Worm (Caenorhabditis elegans) whole organism, L4 larva: Measurements from ENCODE around the gene lips-17.

Experiments used
- F26F4.8 ChIP-seq: fragments of 200-800 bp; sonication (Bioruptor generic); conservative IDR thresholded peaks from 2 replicates; pipeline ENCODE4 v1.3.6; 2022; ENCODE audit warnings: missing genetic modification characterization, missing compliant biosample characterization
- F37D6.2 ChIP-seq: sonication (generic microtip); optimal IDR thresholded peaks from 2 replicates; lab custom pipeline; 2016; ENCODE audit warnings: mild to moderate bottlenecking, missing genetic modification characterization, missing compliant biosample characterization
- F44E2.7 ChIP-seq: fragments of 200-800 bp; sonication (Bioruptor generic); IDR thresholded peaks from 2 replicates; pipeline ENCODE4 v2.1.2; 2022; ENCODE audit warnings: missing genetic modification characterization, missing compliant biosample characterization
- R02D3.7 ChIP-seq: fragments of 150-350 bp; sonication (generic microtip); optimal IDR thresholded peaks from 3 replicates; lab custom pipeline; 2014; ENCODE audit warnings: missing biosample characterization, missing genetic modification characterization
- Y105C5A.15 ChIP-seq: fragments of 200-800 bp; sonication (Bioruptor generic); IDR thresholded peaks from 2 replicates; pipeline ENCODE4 v1.3.6; 2022; ENCODE audit warnings: missing genetic modification characterization, missing compliant biosample characterization
- aha-1 ChIP-seq: fragments of 150-350 bp; peaks from one replicate; lab custom pipeline; 2014; ENCODE audit warnings: missing biosample characterization, missing genetic modification characterization
- ceh-28 ChIP-seq: fragments of 150-350 bp; optimal IDR thresholded peaks from 2 replicates; lab custom pipeline; 2014; ENCODE audit warnings: missing biosample characterization, missing genetic modification reagents, missing genetic modification characterization
- ceh-32 ChIP-seq: sonication (generic microtip); optimal IDR thresholded peaks from 2 replicates; lab custom pipeline; 2016; ENCODE audit warnings: mild to moderate bottlenecking, missing genetic modification characterization, missing compliant biosample characterization; ENCODE audit not compliant: poor library complexity
- daf-19 ChIP-seq: fragments of 200-800 bp; sonication (Bioruptor generic); conservative IDR thresholded peaks from 2 replicates; pipeline ENCODE4 v1.3.6; 2022; ENCODE audit warnings: missing genetic modification characterization, missing compliant biosample characterization
- dmd-6 ChIP-seq: fragments of 200-800 bp; sonication (Bioruptor generic); IDR thresholded peaks from 2 replicates; pipeline ENCODE4 v1.3.6; 2022; ENCODE audit warnings: missing genetic modification reagents, missing genetic modification characterization, missing compliant biosample characterization
- dmd-8 ChIP-seq: fragments of 200-800 bp; sonication (Bioruptor generic); IDR thresholded peaks from 2 replicates; pipeline ENCODE4 v1.3.6; 2022; ENCODE audit warnings: missing genetic modification characterization, missing compliant biosample characterization
- dve-1 ChIP-seq: sonication (generic microtip); optimal IDR thresholded peaks from 2 replicates; lab custom pipeline; 2017; ENCODE audit warnings: antibody characterized with exemption, mild to moderate bottlenecking, missing genetic modification characterization, missing compliant biosample characterization; ENCODE audit not compliant: insufficient read depth
- fkh-10 ChIP-seq: fragments of 150-350 bp; optimal IDR thresholded peaks from 2 replicates; lab custom pipeline; 2014; ENCODE audit warnings: missing biosample characterization, missing genetic modification reagents, missing genetic modification characterization
- fos-1 ChIP-seq: fragments of 150-350 bp; optimal IDR thresholded peaks from 2 replicates; lab custom pipeline; 2014; ENCODE audit warnings: missing biosample characterization, missing genetic modification characterization
- hlh-30 ChIP-seq: sonication (generic microtip); optimal IDR thresholded peaks from 2 replicates; lab custom pipeline; 2017; ENCODE audit warnings: antibody characterized with exemption, mild to moderate bottlenecking, missing genetic modification characterization, missing compliant biosample characterization; ENCODE audit not compliant: insufficient read depth
- jun-1 ChIP-seq: fragments of 150-350 bp; optimal IDR thresholded peaks from 2 replicates; lab custom pipeline; 2014; ENCODE audit warnings: missing biosample characterization, missing genetic modification reagents, missing genetic modification characterization
- lim-7 ChIP-seq: fragments of 200-800 bp; sonication (Bioruptor generic); IDR thresholded peaks from 2 replicates; pipeline ENCODE4 v1.3.6; 2022; ENCODE audit warnings: missing genetic modification characterization, missing compliant biosample characterization
- lin-1 ChIP-seq: fragments of 200-800 bp; sonication (Bioruptor generic); IDR thresholded peaks from 2 replicates; pipeline ENCODE4 v1.3.6; 2022; ENCODE audit warnings: missing genetic modification reagents, missing genetic modification characterization, missing compliant biosample characterization
- lin-38 ChIP-seq: fragments of 200-800 bp; sonication (Bioruptor generic); IDR thresholded peaks from 2 replicates; pipeline ENCODE4 v1.3.6; 2022; ENCODE audit warnings: missing genetic modification reagents, missing genetic modification characterization, missing compliant biosample characterization
- lir-3 ChIP-seq: sonication (generic microtip); optimal IDR thresholded peaks from 2 replicates; lab custom pipeline; 2016; ENCODE audit warnings: mild to moderate bottlenecking, missing genetic modification characterization, missing compliant biosample characterization
- lsy-2 ChIP-seq, 2 experiments: fragments of 150-350 bp in 1 of 2; sonication (generic microtip) in 1 of 2; optimal IDR thresholded peaks; 2 replicates each; lab custom pipeline; 2014 to 2017; ENCODE audit warnings: missing biosample characterization in 2 of 2, missing genetic modification characterization in 2 of 2
- mdl-1 ChIP-seq, 2 experiments: fragments of 150-350 bp in 1 of 2; sonication (generic microtip) in 1 of 2; optimal IDR thresholded peaks; 2 replicates each; lab custom pipeline; 2014 to 2017; ENCODE audit warnings: missing biosample characterization in 2 of 2, missing genetic modification characterization in 2 of 2
- mdt-29 ChIP-seq: fragments of 200-800 bp; sonication (Bioruptor generic); IDR thresholded peaks from 2 replicates; pipeline ENCODE4 v1.3.6; 2022; ENCODE audit warnings: missing genetic modification reagents, missing genetic modification characterization, missing compliant biosample characterization
- mep-1 ChIP-seq: fragments of 150-350 bp; sonication (generic microtip); optimal IDR thresholded peaks from 3 replicates; lab custom pipeline; 2014; ENCODE audit warnings: missing biosample characterization, missing genetic modification characterization
- mes-2 ChIP-seq: sonication (generic microtip); optimal IDR thresholded peaks from 2 replicates; lab custom pipeline; 2016; ENCODE audit warnings: missing genotype, mild to moderate bottlenecking, missing genetic modification characterization, missing compliant biosample characterization; ENCODE audit not compliant: poor library complexity, severe bottlenecking
- nhr-28 ChIP-seq: fragments of 150-350 bp; optimal IDR thresholded peaks from 2 replicates; lab custom pipeline; 2014; ENCODE audit warnings: missing biosample characterization, missing genetic modification characterization
- nhr-41 ChIP-seq: fragments of 200-800 bp; sonication (Bioruptor generic); IDR thresholded peaks from 2 replicates; pipeline ENCODE4 v1.3.6; 2022; ENCODE audit warnings: missing genetic modification reagents, missing genetic modification characterization, missing compliant biosample characterization
- nhr-76 ChIP-seq: fragments of 150-350 bp; optimal IDR thresholded peaks from 2 replicates; lab custom pipeline; 2014; ENCODE audit warnings: missing biosample characterization, missing genetic modification characterization
- nhr-77 ChIP-seq: fragments of 150-350 bp; optimal IDR thresholded peaks from 2 replicates; lab custom pipeline; 2014; ENCODE audit warnings: missing biosample characterization, missing genetic modification characterization
- pha-4 ChIP-seq, 2 experiments: fragments of 150-350 bp in 1 of 2; fragments of 200-800 bp in 1 of 2; sonication (Bioruptor generic) in 1 of 2; IDR thresholded peaks in 1 of 2; optimal IDR thresholded peaks in 1 of 2; 2 replicates each; pipeline versions ENCODE4 v1.3.6 to Lab custom; 2014 to 2022; ENCODE audit warnings: missing genetic modification characterization in 2 of 2, missing genetic modification reagents in 2 of 2, missing biosample characterization in 1 of 2, missing compliant biosample characterization in 1 of 2
- php-3 ChIP-seq: fragments of 200-800 bp; sonication (Bioruptor generic); IDR thresholded peaks from 2 replicates; pipeline ENCODE4 v1.3.6; 2022; ENCODE audit warnings: missing genetic modification reagents, missing genetic modification characterization, missing compliant biosample characterization
- rbr-2 ChIP-seq: sonication (generic microtip); optimal IDR thresholded peaks from 2 replicates; lab custom pipeline; 2016; ENCODE audit warnings: missing genotype, missing genetic modification characterization, missing compliant biosample characterization
- set-16 ChIP-seq: fragments of 200-800 bp; sonication (Bioruptor generic); IDR thresholded peaks from 2 replicates; pipeline ENCODE4 v1.3.6; 2022; ENCODE audit warnings: missing genetic modification reagents, missing genetic modification characterization, missing compliant biosample characterization
- skn-1 ChIP-seq: fragments of 150-350 bp; optimal IDR thresholded peaks from 2 replicates; lab custom pipeline; 2014; ENCODE audit warnings: missing biosample characterization, missing genetic modification characterization
- tra-1 ChIP-seq: fragments of 200-800 bp; sonication (Bioruptor generic); IDR thresholded peaks from 2 replicates; pipeline ENCODE4 v1.3.6; 2022; ENCODE audit warnings: missing genetic modification reagents, missing genetic modification characterization, missing compliant biosample characterization
- unc-130 ChIP-seq: sonication (generic microtip); optimal IDR thresholded peaks from 2 replicates; lab custom pipeline; 2016; ENCODE audit warnings: missing genetic modification reagents, missing genetic modification characterization, missing compliant biosample characterization
- zag-1 ChIP-seq: fragments of 150-350 bp; optimal IDR thresholded peaks from 2 replicates; lab custom pipeline; 2014; ENCODE audit warnings: missing biosample characterization, missing genetic modification characterization
- zip-2 ChIP-seq: fragments of 150-350 bp; optimal IDR thresholded peaks from 2 replicates; lab custom pipeline; 2014; ENCODE audit warnings: missing biosample characterization, missing genetic modification characterization

Gene lips-17

DNA sequence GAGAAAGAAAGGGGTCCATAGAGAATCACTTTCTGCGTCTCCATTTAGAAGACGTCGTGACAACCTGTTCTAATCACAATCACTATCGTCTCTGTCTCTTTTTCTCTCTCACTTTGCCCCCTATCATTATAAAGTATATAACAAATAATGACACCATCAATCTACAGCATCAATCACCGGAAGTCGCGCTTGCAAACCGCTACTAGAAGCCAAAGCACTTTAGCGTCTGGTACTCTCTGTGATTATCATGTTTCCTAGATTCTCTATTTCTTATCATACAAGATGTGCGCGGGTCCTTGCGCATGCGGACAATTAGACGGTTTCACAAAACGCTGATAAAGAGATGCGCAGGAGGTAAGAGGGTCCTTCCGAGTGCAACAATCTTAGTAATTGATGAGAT lies 23.1 kb downstream of the lips-17 start (continued):
- TF ChIP-seq dmd-8 (GFP tag; lab: Robert Waterston, UW) (no peak), mdl-1 (tag; optimal IDR thresholded peaks at IDR 0.05; lab: Kevin White, UChicago) (peak; percentile 3 to 70), ceh-28 (tag; lab: Kevin White, UChicago) (no peak), dmd-6 (GFP tag; lab: Robert Waterston, UW) (peak; percentile 23; the same call in 1 of the 2 replicates), mdt-29 (no peak), nhr-28 (tag; lab: Kevin White, UChicago) (peak; percentile 33), ceh-32 (no peak), mes-2 (no peak)

DNA sequence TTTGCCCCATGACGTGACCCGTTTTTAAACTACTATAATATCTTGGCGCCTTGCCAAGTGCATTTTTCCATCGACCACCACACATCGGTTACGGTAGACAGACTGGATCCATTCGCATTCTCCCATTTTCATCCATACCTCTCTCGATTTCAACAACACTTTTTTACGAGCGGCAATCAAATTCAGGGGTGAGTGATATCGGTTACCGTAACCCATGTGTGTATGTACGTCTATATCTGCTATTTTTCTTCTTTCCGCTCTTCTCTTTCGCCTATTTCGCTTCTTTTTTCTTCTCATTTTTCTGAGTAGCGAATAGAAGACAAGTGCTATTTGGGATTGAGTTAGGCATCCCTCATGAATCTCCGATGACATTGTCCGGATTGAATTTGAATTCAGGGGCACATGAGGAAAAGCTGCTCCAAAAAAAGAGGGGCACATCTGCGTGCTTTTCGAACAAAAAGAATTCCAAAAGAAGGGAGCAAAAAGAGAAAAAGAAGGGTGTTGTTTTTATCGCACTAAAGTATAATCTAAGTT lies 23.7 kb downstream of the lips-17 start:
- TF ChIP-seq fkh-10 (GFP tag; lab: Kevin White, UChicago): peak; percentile 79
- no peak for TF ChIP-seq F37D6.2 (tag; lab: Kevin White, UChicago)
- TF ChIP-seq nhr-41 (GFP tag; lab: Robert Waterston, UW): no peak
- no peak for TF ChIP-seq lir-3 (tag; lab: Kevin White, UChicago)
- TF ChIP-seq lsy-2 (tag; optimal IDR thresholded peaks at IDR 0.05; lab: Kevin White, UChicago): peak in 1 of 2 experiments; percentile 62
- no peak for TF ChIP-seq zag-1
- no peak for TF ChIP-seq unc-130 (GFP tag; lab: Kevin White, UChicago)
- TF ChIP-seq lin-1: no peak

DNA sequence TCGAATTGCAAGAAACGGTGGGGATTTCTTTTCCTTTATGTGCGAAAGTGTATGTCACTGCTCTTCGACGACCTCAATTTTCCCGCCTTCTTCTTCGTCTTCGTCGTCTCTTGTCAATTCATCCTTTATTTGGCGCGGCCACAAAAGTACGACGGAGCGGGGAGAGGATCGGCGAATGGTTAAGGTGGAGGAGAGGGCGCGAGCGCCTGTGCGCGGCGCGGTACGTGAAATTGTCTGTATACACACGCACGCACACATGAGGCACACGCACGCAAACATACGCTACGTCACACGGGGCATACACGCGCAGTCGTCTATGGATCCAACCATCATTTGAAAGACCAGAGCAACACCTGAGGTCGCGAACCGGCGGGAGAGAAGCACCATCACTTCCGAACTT lies 27.2 kb downstream of the lips-17 start:
- TF ChIP-seq jun-1 (tag; lab: Kevin White, UChicago): no peak
- TF ChIP-seq tra-1: no peak
- TF ChIP-seq nhr-28 (tag; lab: Kevin White, UChicago): no peak
- no peak for TF ChIP-seq nhr-76 (tag; lab: Kevin White, UChicago)
- no peak for TF ChIP-seq fos-1 (tag; lab: Kevin White, UChicago)
- peak; percentile 43 for TF ChIP-seq hlh-30 (tag; lab: Kevin White, UChicago)
- TF ChIP-seq daf-19 (GFP tag; lab: Robert Waterston, UW): no peak
- TF ChIP-seq aha-1: peak; percentile 11
- no peak for TF ChIP-seq Y105C5A.15 (GFP tag; lab: Robert Waterston, UW)
- no peak for TF ChIP-seq nhr-77 (tag; lab: Kevin White, UChicago)
- TF ChIP-seq skn-1 (tag; lab: Kevin White, UChicago): no peak
- TF ChIP-seq zip-2 (tag; lab: Kevin White, UChicago): no peak
- 0 out of 2 replicates have a peak, but pooled peaks have one; percentile 20 for TF ChIP-seq F26F4.8
- TF ChIP-seq dve-1 (tag; lab: Kevin White, UChicago): no peak
- TF ChIP-seq R02D3.7 (tag; lab: Kevin White, UChicago): no peak
- no peak for TF ChIP-seq rbr-2 (tag; lab: Kevin White, UChicago)
- 0 out of 2 replicates have a peak, but pooled peaks have one; percentile 76 for TF ChIP-seq F44E2.7 (GFP tag; lab: Robert Waterston, UW)
- TF ChIP-seq lim-7 (GFP tag; lab: Robert Waterston, UW): no peak
- no peak for TF ChIP-seq mep-1 (tag; lab: Kevin White, UChicago)
- TF ChIP-seq pha-4 (GFP tag; IDR thresholded peaks at IDR 0.05; lab: Robert Waterston, UW): no peak
- no peak for TF ChIP-seq pha-4 (tag; optimal IDR thresholded peaks at IDR 0.05; lab: Kevin White, UChicago)
- TF ChIP-seq set-16 (GFP tag; lab: Robert Waterston, UW): peak; percentile 57
- no peak for TF ChIP-seq dmd-6 (GFP tag; lab: Robert Waterston, UW)
- no peak for TF ChIP-seq lin-38 (GFP tag; lab: Robert Waterston, UW)
- 0 out of 2 replicates have a peak, but pooled peaks have one; percentile 13 for TF ChIP-seq php-3 (GFP tag; lab: Robert Waterston, UW)
